Worm (Caenorhabditis elegans) whole organism, late embryonic: ENCODE measurements around the gene C34C12.6.

Experiments used
- K02D7.2 ChIP-seq: sonication (generic microtip); optimal IDR thresholded peaks from 2 replicates; lab custom pipeline; 2017; ENCODE audit warnings: mild to moderate bottlenecking, missing genetic modification characterization, missing compliant biosample characterization
- T23F11.4 ChIP-seq: fragments of 200-800 bp; sonication (Bioruptor generic); optimal IDR thresholded peaks from 2 replicates; lab custom pipeline; 2018; ENCODE audit warnings: mild to moderate bottlenecking, missing genetic modification characterization, missing compliant biosample characterization
- ahr-1 ChIP-seq: sonication (generic microtip); optimal IDR thresholded peaks from 2 replicates; lab custom pipeline; 2016; ENCODE audit warnings: missing genetic modification characterization, missing compliant biosample characterization
- ceh-18 ChIP-seq: sonication (generic microtip); optimal IDR thresholded peaks from 2 replicates; lab custom pipeline; 2016; ENCODE audit warnings: missing genetic modification characterization, missing compliant biosample characterization
- ceh-19 ChIP-seq: fragments of 200-800 bp; sonication (Bioruptor generic); optimal IDR thresholded peaks from 2 replicates; lab custom pipeline; 2018; ENCODE audit warnings: mild to moderate bottlenecking, missing genetic modification characterization, missing compliant biosample characterization
- ceh-22 ChIP-seq: sonication (generic microtip); optimal IDR thresholded peaks from 2 replicates; lab custom pipeline; 2017; ENCODE audit warnings: missing biosample characterization, missing genetic modification characterization
- ceh-31 ChIP-seq: sonication (generic microtip); optimal IDR thresholded peaks from 2 replicates; lab custom pipeline; 2016; ENCODE audit warnings: missing genetic modification characterization, missing compliant biosample characterization
- ceh-34 ChIP-seq: sonication (generic microtip); optimal IDR thresholded peaks from 2 replicates; lab custom pipeline; 2016; ENCODE audit warnings: mild to moderate bottlenecking, missing genetic modification characterization, missing compliant biosample characterization
- ceh-48 ChIP-seq: sonication (generic microtip); optimal IDR thresholded peaks from 2 replicates; lab custom pipeline; 2016; ENCODE audit warnings: missing genetic modification characterization, inconsistent platforms, missing compliant biosample characterization
- ceh-9 ChIP-seq: sonication (generic microtip); optimal IDR thresholded peaks from 2 replicates; lab custom pipeline; 2016; ENCODE audit warnings: mild to moderate bottlenecking, missing genetic modification characterization, inconsistent platforms, missing compliant biosample characterization
- che-1 ChIP-seq: sonication (generic microtip); optimal IDR thresholded peaks from 2 replicates; lab custom pipeline; 2016; ENCODE audit warnings: mild to moderate bottlenecking, missing genetic modification characterization, missing compliant biosample characterization
- dmd-4 ChIP-seq: sonication (generic microtip); optimal IDR thresholded peaks from 2 replicates; lab custom pipeline; 2016; ENCODE audit warnings: borderline replicate concordance, missing genetic modification characterization, missing compliant biosample characterization
- dve-1 ChIP-seq: sonication (generic microtip); optimal IDR thresholded peaks from 2 replicates; lab custom pipeline; 2017; ENCODE audit warnings: antibody characterized with exemption, mild to moderate bottlenecking, missing genetic modification characterization, missing compliant biosample characterization
- ets-4 ChIP-seq: sonication (generic microtip); optimal IDR thresholded peaks from 2 replicates; lab custom pipeline; 2016; ENCODE audit warnings: missing genetic modification characterization, missing compliant biosample characterization
- eyg-1 ChIP-seq: sonication (generic microtip); optimal IDR thresholded peaks from 2 replicates; lab custom pipeline; 2016; ENCODE audit warnings: missing genotype, missing genetic modification characterization, missing compliant biosample characterization
- fkh-6 ChIP-seq: sonication (generic microtip); optimal IDR thresholded peaks from 2 replicates; lab custom pipeline; 2016; ENCODE audit warnings: missing genetic modification characterization, missing compliant biosample characterization
- gmeb-2 ChIP-seq: sonication (generic microtip); optimal IDR thresholded peaks from 2 replicates; lab custom pipeline; 2016; ENCODE audit warnings: missing genetic modification characterization, inconsistent platforms, missing compliant biosample characterization
- hlh-13 ChIP-seq: fragments of 200-800 bp; sonication (Bioruptor generic); optimal IDR thresholded peaks from 2 replicates; lab custom pipeline; 2018; ENCODE audit warnings: mild to moderate bottlenecking, missing genetic modification characterization, missing compliant biosample characterization
- hlh-15 ChIP-seq: sonication (generic microtip); optimal IDR thresholded peaks from 2 replicates; lab custom pipeline; 2016; ENCODE audit warnings: missing genetic modification characterization, missing compliant biosample characterization
- hlh-30 ChIP-seq: sonication (generic microtip); optimal IDR thresholded peaks from 2 replicates; lab custom pipeline; 2017; ENCODE audit warnings: antibody characterized with exemption, missing genetic modification characterization, missing compliant biosample characterization; ENCODE audit not compliant: insufficient read depth
- madf-2 ChIP-seq: sonication (generic microtip); optimal IDR thresholded peaks from 2 replicates; lab custom pipeline; 2017; ENCODE audit warnings: missing genetic modification characterization, missing compliant biosample characterization
- nfya-1 ChIP-seq: sonication (generic microtip); optimal IDR thresholded peaks from 2 replicates; lab custom pipeline; 2017; ENCODE audit warnings: missing genetic modification characterization, mild to moderate bottlenecking, missing compliant biosample characterization, antibody characterized with exemption, moderate library complexity
- nhr-11 ChIP-seq: fragments of 150-350 bp; optimal IDR thresholded peaks from 2 replicates; lab custom pipeline; 2014; ENCODE audit warnings: missing biosample characterization, missing genetic modification characterization
- nhr-232 ChIP-seq: sonication (generic microtip); optimal IDR thresholded peaks from 2 replicates; lab custom pipeline; 2016; ENCODE audit warnings: missing genetic modification characterization, missing compliant biosample characterization
- npax-4 ChIP-seq: sonication (generic microtip); optimal IDR thresholded peaks from 2 replicates; lab custom pipeline; 2016; ENCODE audit warnings: missing genetic modification characterization, missing compliant biosample characterization
- pag-3 ChIP-seq: sonication (generic microtip); optimal IDR thresholded peaks from 2 replicates; lab custom pipeline; 2016; ENCODE audit warnings: missing compliant biosample characterization, missing genetic modification characterization, borderline replicate concordance
- pax-1 ChIP-seq: fragments of 150-350 bp; optimal IDR thresholded peaks from 2 replicates; lab custom pipeline; 2014; ENCODE audit warnings: missing biosample characterization, missing genetic modification characterization
- pha-2 ChIP-seq: sonication (generic microtip); optimal IDR thresholded peaks from 2 replicates; lab custom pipeline; 2017; ENCODE audit warnings: mild to moderate bottlenecking, missing genetic modification characterization, missing compliant biosample characterization
- pha-4 ChIP-seq: fragments of 150-350 bp; optimal IDR thresholded peaks from 2 replicates; lab custom pipeline; 2018; ENCODE audit warnings: missing biosample characterization, missing genetic modification reagents, missing genetic modification characterization
- pqm-1 ChIP-seq: sonication (generic microtip); optimal IDR thresholded peaks from 2 replicates; lab custom pipeline; 2016; ENCODE audit warnings: missing genetic modification characterization, missing compliant biosample characterization
- pros-1 ChIP-seq: fragments of 150-350 bp; optimal IDR thresholded peaks from 2 replicates; lab custom pipeline; 2014; ENCODE audit warnings: missing biosample characterization, missing genetic modification reagents, missing genetic modification characterization
- ref-2 ChIP-seq: sonication (generic microtip); optimal IDR thresholded peaks from 2 replicates; lab custom pipeline; 2016; ENCODE audit warnings: missing genetic modification characterization, missing compliant biosample characterization
- rnt-1 ChIP-seq: sonication (generic microtip); optimal IDR thresholded peaks from 2 replicates; lab custom pipeline; 2016; ENCODE audit warnings: missing genetic modification characterization, missing compliant biosample characterization
- sdc-2 ChIP-seq: sonication (generic microtip); optimal IDR thresholded peaks from 2 replicates; lab custom pipeline; 2016; ENCODE audit warnings: missing genotype, missing genetic modification characterization, missing compliant biosample characterization
- sox-2 ChIP-seq: fragments of 200-800 bp; sonication (Bioruptor generic); IDR thresholded peaks from 2 replicates; pipeline ENCODE4 v1.3.6; 2022; ENCODE audit warnings: missing genetic modification reagents, missing genetic modification characterization, missing compliant biosample characterization
- syd-9 ChIP-seq: sonication (generic microtip); optimal IDR thresholded peaks from 2 replicates; lab custom pipeline; 2016; ENCODE audit warnings: mild to moderate bottlenecking, missing genetic modification characterization, moderate library complexity, missing compliant biosample characterization
- tbx-2 ChIP-seq: sonication (generic microtip); optimal IDR thresholded peaks from 2 replicates; lab custom pipeline; 2016; ENCODE audit warnings: missing genetic modification characterization, missing compliant biosample characterization
- unc-42 ChIP-seq: sonication (generic microtip); optimal IDR thresholded peaks from 2 replicates; lab custom pipeline; 2016; ENCODE audit warnings: missing genotype, missing genetic modification characterization, missing compliant biosample characterization
- unc-55 ChIP-seq: sonication (generic microtip); optimal IDR thresholded peaks from 2 replicates; lab custom pipeline; 2017; ENCODE audit warnings: missing biosample characterization, missing genetic modification reagents, missing genetic modification characterization
- zip-5 ChIP-seq: sonication (generic microtip); optimal IDR thresholded peaks from 2 replicates; lab custom pipeline; 2016; ENCODE audit warnings: missing genetic modification characterization, missing compliant biosample characterization
- ztf-16 ChIP-seq: sonication (generic microtip); optimal IDR thresholded peaks from 2 replicates; lab custom pipeline; 2017; ENCODE audit warnings: missing genetic modification characterization, missing compliant biosample characterization

Gene C34C12.6

DNA sequence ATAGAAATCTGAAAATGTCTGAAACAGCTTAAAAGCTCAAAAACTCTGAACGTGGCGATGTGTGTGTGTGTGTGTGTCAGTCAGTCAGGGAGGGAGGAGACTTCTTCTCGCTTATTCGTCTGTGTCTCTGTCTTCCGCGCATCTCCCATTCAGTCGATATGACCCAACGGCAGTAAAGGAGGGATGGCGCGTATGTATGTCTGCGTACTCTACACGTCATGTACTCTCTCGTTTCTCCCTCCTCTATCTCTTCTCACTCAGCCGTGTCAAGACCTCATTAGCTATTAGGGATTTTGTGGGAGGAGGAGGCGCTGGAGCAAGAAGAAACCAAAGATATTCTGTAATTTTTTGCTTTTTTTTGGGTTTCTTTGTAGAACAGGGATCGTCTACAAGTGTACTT, 49.6 kb downstream of the C34C12.6 start:
- peak; percentile 82 for TF ChIP-seq nfya-1 (tag; lab: Kevin White, UChicago)
- TF ChIP-seq nhr-232 (tag; lab: Kevin White, UChicago), result no peak
- TF ChIP-seq ztf-16, result no peak
- no peak for TF ChIP-seq madf-2 (tag; lab: Kevin White, UChicago)
- TF ChIP-seq T23F11.4 (GFP tag; lab: Kevin White, UChicago), result no peak
- peak; percentile 68 for TF ChIP-seq unc-42 (tag; lab: Kevin White, UChicago)
- TF ChIP-seq tbx-2 (tag; lab: Kevin White, UChicago), result peak; percentile 69
- peak; percentile 35 for TF ChIP-seq rnt-1 (tag; lab: Kevin White, UChicago)
- no peak for TF ChIP-seq ceh-22 (tag; lab: Kevin White, UChicago)
- TF ChIP-seq hlh-15 (tag; lab: Kevin White, UChicago), result no peak
- TF ChIP-seq nhr-11 (tag; lab: Kevin White, UChicago), result no peak
- no peak for TF ChIP-seq fkh-6 (tag; lab: Kevin White, UChicago)
- no peak for TF ChIP-seq dmd-4 (tag; lab: Kevin White, UChicago)
- no peak for TF ChIP-seq ahr-1 (tag; lab: Kevin White, UChicago)
- no peak for TF ChIP-seq pha-2 (tag; lab: Kevin White, UChicago)
- no peak for TF ChIP-seq che-1 (tag; lab: Kevin White, UChicago)
- TF ChIP-seq ets-4 (tag; lab: Kevin White, UChicago), result no peak
- no peak for TF ChIP-seq pqm-1 (tag; lab: Kevin White, UChicago)
- TF ChIP-seq npax-4 (tag; lab: Kevin White, UChicago), result no peak
- peak; percentile 20 for TF ChIP-seq ceh-18 (tag; lab: Kevin White, UChicago)
- TF ChIP-seq unc-55, result peak; percentile 87
- peak; percentile 72 for TF ChIP-seq ceh-48 (tag; lab: Kevin White, UChicago)
- peak; percentile 21 for TF ChIP-seq ceh-34 (tag; lab: Kevin White, UChicago)
- no peak for TF ChIP-seq K02D7.2 (tag; lab: Kevin White, UChicago)
- no peak for TF ChIP-seq hlh-13
- no peak for TF ChIP-seq eyg-1 (tag; lab: Kevin White, UChicago)
- TF ChIP-seq sdc-2 (tag; lab: Kevin White, UChicago), result no peak
- TF ChIP-seq hlh-30, result peak; percentile 63
- TF ChIP-seq gmeb-2 (tag; lab: Kevin White, UChicago), result no peak
- peak; percentile 68 for TF ChIP-seq ref-2 (tag; lab: Kevin White, UChicago)
- peak; percentile 4 for TF ChIP-seq dve-1 (tag; lab: Kevin White, UChicago)
- TF ChIP-seq ceh-9 (tag; lab: Kevin White, UChicago), result no peak
- TF ChIP-seq ceh-31 (tag; lab: Kevin White, UChicago), result peak; percentile 87
- no peak for TF ChIP-seq pros-1
- no peak for TF ChIP-seq pha-4
- peak; percentile 61 for TF ChIP-seq pax-1
- TF ChIP-seq sox-2 (GFP tag; lab: Robert Waterston, UW), result no peak
- TF ChIP-seq pag-3 (tag; lab: Kevin White, UChicago), result no peak
- TF ChIP-seq zip-5, result no peak

DNA sequence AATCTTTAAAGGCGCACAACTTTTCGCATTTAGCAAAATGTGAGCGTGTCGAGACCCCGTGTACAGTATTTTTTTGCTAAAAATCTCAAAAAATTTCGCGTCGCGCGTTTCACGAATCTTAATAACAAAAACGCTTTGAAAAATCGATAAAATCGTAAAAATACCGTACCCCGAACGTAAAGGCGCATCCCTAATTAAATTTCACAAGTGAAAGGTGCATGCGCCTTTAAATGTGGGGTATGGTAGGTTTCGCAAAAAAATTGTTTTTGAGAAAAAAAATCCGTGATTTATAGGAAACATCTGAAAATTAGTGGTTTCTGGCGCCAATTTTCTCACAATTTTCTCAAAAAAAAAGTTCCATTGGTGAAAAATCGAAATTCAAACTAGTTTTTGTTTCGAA, 51.8 kb downstream of the C34C12.6 start:
- TF ChIP-seq ceh-19 (no peak), syd-9 (tag; lab: Kevin White, UChicago) (no peak), pax-1 (no peak)
- TF ChIP-seq, all 69 proteins: peak for 0
